Fruit fly (Drosophila melanogaster) whole organism, embryonic: Measurements from ENCODE around the gene CG10019.

Experiments used
- Adf1 ChIP-seq: fragments of 200-800 bp; sonication (Bioruptor generic); IDR thresholded peaks from 2 replicates; pipeline ENCODE4 v1.3.6; 2022; ENCODE audit warnings: missing biosample characterization, missing genetic modification characterization
- CG10654 ChIP-seq: fragments of 200-800 bp; sonication (Bioruptor generic); optimal IDR thresholded peaks from 2 replicates; lab custom pipeline; 2016; ENCODE audit warnings: missing biosample characterization, missing genetic modification characterization
- CG10959 ChIP-seq: fragments of 200-800 bp; sonication (Bioruptor generic); IDR thresholded peaks from 2 replicates; pipeline ENCODE4 v1.3.6; 2022; ENCODE audit warnings: missing biosample characterization, missing genetic modification characterization
- CG14667 ChIP-seq: fragments of 200-800 bp; sonication (Bioruptor generic); IDR thresholded peaks from 2 replicates; pipeline ENCODE4 v1.3.6; 2022; ENCODE audit warnings: missing biosample characterization, missing genetic modification characterization
- CG16779 ChIP-seq: fragments of 200-800 bp; sonication (Bioruptor generic); IDR thresholded peaks from 2 replicates; pipeline ENCODE4 v1.3.6; 2022; ENCODE audit warnings: missing biosample characterization, missing genetic modification characterization
- CG18764 ChIP-seq: fragments of 200-800 bp; sonication (Bioruptor generic); optimal IDR thresholded peaks from 3 replicates; lab custom pipeline; 2016; ENCODE audit warnings: missing biosample characterization, missing genetic modification characterization
- CG2116 ChIP-seq: fragments of 200-800 bp; sonication (Bioruptor generic); optimal IDR thresholded peaks from 3 replicates; lab custom pipeline; 2018; ENCODE audit warnings: missing biosample characterization, mild to moderate bottlenecking, missing genetic modification characterization
- CG30020 ChIP-seq: fragments of 200-800 bp; optimal IDR thresholded peaks from 2 replicates; lab custom pipeline; 2019; ENCODE audit warnings: missing biosample characterization, mild to moderate bottlenecking, missing genetic modification characterization, moderate library complexity
- CG32772 ChIP-seq: fragments of 200-800 bp; sonication (Bioruptor generic); IDR thresholded peaks from 2 replicates; pipeline ENCODE4 v1.3.6; 2022; ENCODE audit warnings: missing biosample characterization, missing genetic modification characterization
- CG42726 ChIP-seq: fragments of 200-800 bp; sonication (Bioruptor generic); IDR thresholded peaks from 2 replicates; pipeline ENCODE4 v1.3.6; 2022; ENCODE audit warnings: missing biosample characterization, missing genetic modification characterization; ENCODE audit not compliant: partially characterized antibody
- CG4360 ChIP-seq: fragments of 200-800 bp; sonication (Bioruptor generic); IDR thresholded peaks from 2 replicates; pipeline ENCODE4 v1.3.6; 2022; ENCODE audit warnings: missing biosample characterization, missing genetic modification characterization
- CG6272 ChIP-seq: fragments of 200-800 bp; sonication (Bioruptor generic); IDR thresholded peaks from 2 replicates; pipeline ENCODE4 v1.3.6; 2022; ENCODE audit warnings: missing biosample characterization, missing genetic modification characterization
- CG6654 ChIP-seq: fragments of 200-800 bp; sonication (Bioruptor generic); optimal IDR thresholded peaks from 2 replicates; lab custom pipeline; 2017; ENCODE audit warnings: missing biosample characterization, mild to moderate bottlenecking, missing genetic modification characterization
- CG7357 ChIP-seq: fragments of 200-800 bp; sonication (Bioruptor generic); IDR thresholded peaks from 3 replicates; pipeline ENCODE4 v1.3.6; 2022; ENCODE audit warnings: missing biosample characterization, missing genetic modification characterization
- CG7556 ChIP-seq: fragments of 200-800 bp; sonication (Bioruptor generic); optimal IDR thresholded peaks from 2 replicates; lab custom pipeline; 2017; ENCODE audit warnings: missing biosample characterization, mild to moderate bottlenecking, missing genetic modification characterization
- CG7786 ChIP-seq: fragments of 200-800 bp; sonication (Bioruptor generic); optimal IDR thresholded peaks from 2 replicates; lab custom pipeline; 2016; ENCODE audit warnings: missing biosample characterization, missing genetic modification characterization
- CG7928 ChIP-seq: fragments of 200-800 bp; sonication (Bioruptor generic); optimal IDR thresholded peaks from 2 replicates; lab custom pipeline; 2017; ENCODE audit warnings: missing biosample characterization, mild to moderate bottlenecking, missing genetic modification characterization
- CG8290 ChIP-seq, 3 experiments: fragments of 200-800 bp; sonication (Bioruptor generic); optimal IDR thresholded peaks; 2 replicates each; lab custom pipeline; 2016 to 2019; ENCODE audit warnings: missing biosample characterization in 3 of 3, missing genetic modification characterization in 3 of 3, mild to moderate bottlenecking in 2 of 3, moderate library complexity in 1 of 3
- CG8388 ChIP-seq: fragments of 200-800 bp; sonication (Bioruptor generic); optimal IDR thresholded peaks from 2 replicates; lab custom pipeline; 2019; ENCODE audit warnings: missing biosample characterization, mild to moderate bottlenecking, missing genetic modification characterization, moderate library complexity
- CG8924 ChIP-seq: fragments of 200-800 bp; optimal IDR thresholded peaks from 3 replicates; lab custom pipeline; 2019; ENCODE audit warnings: missing biosample characterization, mild to moderate bottlenecking, missing genetic modification characterization, moderate library complexity
- CG8944 ChIP-seq: fragments of 200-800 bp; sonication (Bioruptor generic); optimal IDR thresholded peaks from 3 replicates; lab custom pipeline; 2016; ENCODE audit warnings: missing biosample characterization, missing genetic modification characterization
- CG9437 ChIP-seq: fragments of 200-800 bp; sonication (Bioruptor generic); optimal IDR thresholded peaks from 2 replicates; lab custom pipeline; 2018; ENCODE audit warnings: missing biosample characterization, mild to moderate bottlenecking, missing genetic modification characterization
- Dbx ChIP-seq: fragments of 200-800 bp; sonication (Bioruptor generic); IDR thresholded peaks from 3 replicates; pipeline ENCODE4 v1.3.6; 2022; ENCODE audit warnings: missing biosample characterization, missing genetic modification characterization
- Ets97D ChIP-seq: fragments of 200-800 bp; sonication (Bioruptor generic); optimal IDR thresholded peaks from 3 replicates; lab custom pipeline; 2016; ENCODE audit warnings: missing biosample characterization, missing genetic modification characterization
- HLH3B ChIP-seq: fragments of 200-800 bp; sonication (Bioruptor generic); IDR thresholded peaks from 2 replicates; pipeline ENCODE4 v1.3.6; 2022; ENCODE audit warnings: missing biosample characterization, missing genetic modification characterization
- Mrtf ChIP-seq: fragments of 200-800 bp; sonication (Bioruptor generic); IDR thresholded peaks from 3 replicates; pipeline ENCODE4 v1.3.6; 2022; ENCODE audit warnings: missing biosample characterization, missing genetic modification characterization
- Nf-YA ChIP-seq: fragments of 200-800 bp; sonication (Bioruptor generic); IDR thresholded peaks from 2 replicates; pipeline ENCODE4 v1.3.6; 2022; ENCODE audit warnings: missing biosample characterization, missing genetic modification characterization
- Nf-YB ChIP-seq: fragments of 200-800 bp; sonication (Bioruptor generic); optimal IDR thresholded peaks from 3 replicates; lab custom pipeline; 2019; ENCODE audit warnings: missing biosample characterization, mild to moderate bottlenecking, missing genetic modification characterization, moderate library complexity
- Oli ChIP-seq: fragments of 200-800 bp; sonication (Bioruptor generic); optimal IDR thresholded peaks from 2 replicates; lab custom pipeline; 2018; ENCODE audit warnings: missing biosample characterization, mild to moderate bottlenecking, missing genetic modification characterization, moderate library complexity
- Ravus ChIP-seq: fragments of 200-800 bp; sonication (Bioruptor generic); IDR thresholded peaks from 2 replicates; pipeline ENCODE4 v1.3.6; 2022; ENCODE audit warnings: missing biosample characterization, missing genetic modification characterization
- Usf ChIP-seq: fragments of 200-800 bp; sonication (Bioruptor generic); optimal IDR thresholded peaks from 2 replicates; lab custom pipeline; 2017; ENCODE audit warnings: missing genotype, missing biosample characterization, missing genetic modification characterization
- Xrp1 ChIP-seq: fragments of 200-800 bp; sonication (Bioruptor generic); IDR thresholded peaks from 2 replicates; pipeline ENCODE4 v1.3.6; 2022; ENCODE audit warnings: missing biosample characterization, missing genetic modification characterization
- ase ChIP-seq: fragments of 200-800 bp; sonication (Bioruptor generic); IDR thresholded peaks from 3 replicates; pipeline ENCODE4 v1.3.6; 2022; ENCODE audit warnings: missing biosample characterization, missing genetic modification characterization
- bab2 ChIP-seq: fragments of 200-800 bp; sonication (Bioruptor generic); optimal IDR thresholded peaks from 2 replicates; lab custom pipeline; 2016; ENCODE audit warnings: missing biosample characterization, missing genetic modification characterization
- bigmax ChIP-seq: fragments of 200-800 bp; sonication (Bioruptor generic); optimal IDR thresholded peaks from 2 replicates; lab custom pipeline; 2018; ENCODE audit warnings: missing biosample characterization, mild to moderate bottlenecking, missing genetic modification characterization
- cato ChIP-seq: fragments of 200-800 bp; sonication (Bioruptor generic); optimal IDR thresholded peaks from 2 replicates; lab custom pipeline; 2016; ENCODE audit warnings: missing biosample characterization, missing genetic modification characterization, borderline replicate concordance
- cwo ChIP-seq: fragments of 200-800 bp; sonication (Bioruptor generic); optimal IDR thresholded peaks from 3 replicates; lab custom pipeline; 2017; ENCODE audit warnings: missing biosample characterization, missing genetic modification characterization, mild to moderate bottlenecking, moderate library complexity, missing genetic modification reagents
- dmrt99B ChIP-seq: fragments of 200-800 bp; sonication (Bioruptor generic); optimal IDR thresholded peaks from 2 replicates; lab custom pipeline; 2018; ENCODE audit warnings: missing biosample characterization, mild to moderate bottlenecking, missing genetic modification characterization, moderate library complexity
- fd3F ChIP-seq: fragments of 200-800 bp; sonication (Bioruptor generic); optimal IDR thresholded peaks from 2 replicates; lab custom pipeline; 2018; ENCODE audit warnings: missing biosample characterization, mild to moderate bottlenecking, missing genetic modification characterization, moderate library complexity
- gcm ChIP-seq: fragments of 200-800 bp; sonication (Bioruptor generic); optimal IDR thresholded peaks from 2 replicates; lab custom pipeline; 2019; ENCODE audit warnings: missing biosample characterization, mild to moderate bottlenecking, missing genetic modification characterization, moderate library complexity
- insv ChIP-seq, 2 experiments: fragments of 200-800 bp; sonication (Bioruptor generic); optimal IDR thresholded peaks; 3 replicates each; lab custom pipeline; 2016 to 2018; ENCODE audit warnings: missing biosample characterization in 2 of 2, missing genetic modification characterization in 2 of 2
- otp ChIP-seq: fragments of 200-800 bp; sonication (Bioruptor generic); IDR thresholded peaks from 3 replicates; pipeline ENCODE4, ENCODE4 v1.3.6; 2022; ENCODE audit warnings: missing biosample characterization, missing genetic modification characterization
- psq ChIP-seq: fragments of 200-800 bp; sonication (Bioruptor generic); optimal IDR thresholded peaks from 2 replicates; lab custom pipeline; 2017; ENCODE audit warnings: missing biosample characterization, missing genetic modification characterization
- scrt ChIP-seq: fragments of 200-800 bp; sonication (Bioruptor generic); optimal IDR thresholded peaks from 2 replicates; lab custom pipeline; 2018; ENCODE audit warnings: missing biosample characterization, mild to moderate bottlenecking, missing genetic modification characterization, moderate library complexity
- sens-2 ChIP-seq: fragments of 200-800 bp; sonication (Bioruptor generic); IDR thresholded peaks from 2 replicates; pipeline ENCODE4 v1.3.6; 2022; ENCODE audit warnings: missing biosample characterization, missing genetic modification characterization
- sima ChIP-seq: fragments of 200-800 bp; sonication (Bioruptor generic); optimal IDR thresholded peaks from 2 replicates; lab custom pipeline; 2016; ENCODE audit warnings: missing biosample characterization, missing genetic modification characterization
- trem ChIP-seq: fragments of 200-800 bp; optimal IDR thresholded peaks from 3 replicates; lab custom pipeline; 2019; ENCODE audit warnings: missing biosample characterization, mild to moderate bottlenecking, missing genetic modification characterization, moderate library complexity
- tup ChIP-seq: fragments of 200-800 bp; sonication (Bioruptor generic); optimal IDR thresholded peaks from 2 replicates; lab custom pipeline; 2016; ENCODE audit warnings: missing biosample characterization, mild to moderate bottlenecking, missing genetic modification characterization, moderate library complexity
- z ChIP-seq: fragments of 200-800 bp; sonication (Bioruptor generic); IDR thresholded peaks from 3 replicates; pipeline ENCODE4 v1.3.6; 2022; ENCODE audit warnings: missing biosample characterization, missing genetic modification characterization

The CG10019 gene

dm6 chr2L:3802818-3803456 lies 72.7 kb downstream of the CG10019 start (continued):
- TF ChIP-seq CG6654 (peak; percentile 20), Nf-YA (0 out of 2 replicates have a peak, but pooled peaks have one; percentile 9), CG8388 (no peak), CG16779 (GFP tag; lab: Robert Waterston, UW) (0 out of 2 replicates have a peak, but pooled peaks have one; percentile 48), CG10654 (peak; percentile 38), CG7556 (GFP tag; lab: Kevin White, UChicago) (peak; percentile 28), insv (GFP tag; optimal IDR thresholded peaks at IDR 0.05; lab: Kevin White, UChicago) (peak in 1 of 2 experiments; percentile 32), sens-2 (GFP tag; lab: Robert Waterston, UW) (peak; percentile 78), Ravus (GFP tag; lab: Robert Waterston, UW) (no peak), ase (GFP tag; lab: Robert Waterston, UW) (peak; percentile 36; the same call in 1 of the 3 replicates), Ets97D (GFP tag; lab: Kevin White, UChicago) (peak; percentile 24), bigmax (GFP tag; lab: Kevin White, UChicago) (no peak), CG6272 (GFP tag; lab: Robert Waterston, UW) (peak; percentile 45; the same call in 1 of the 2 replicates), CG8924 (tag; lab: Kevin White, UChicago) (peak; percentile 84), Dbx (GFP tag; lab: Robert Waterston, UW) (peak; percentile 83), CG30020 (tag; lab: Kevin White, UChicago) (no peak), z (no peak), gcm (GFP tag; lab: Kevin White, UChicago) (no peak), otp (GFP tag; lab: Robert Waterston, UW) (peak; percentile 52; the same call in 1 of the 3 replicates), CG7786 (peak; percentile 53), Oli (tag; lab: Kevin White, UChicago) (peak; percentile 71), sima (GFP tag; lab: Kevin White, UChicago) (no peak), fd3F (GFP tag; lab: Kevin White, UChicago) (peak; percentile 66), CG10959 (GFP tag; lab: Robert Waterston, UW) (no peak), trem (tag; lab: Kevin White, UChicago) (no peak), CG7357 (GFP tag; lab: Robert Waterston, UW) (peak; percentile 51; the same call in 1 of the 3 replicates), Usf (GFP tag; lab: Kevin White, UChicago) (peak; percentile 53), Xrp1 (GFP tag; lab: Robert Waterston, UW) (peak; percentile 68), cwo (GFP tag; lab: Kevin White, UChicago) (no peak), CG7928 (peak; percentile 50), CG2116 (GFP tag; lab: Kevin White, UChicago) (peak; percentile 58), CG42726 (GFP tag; lab: Robert Waterston, UW) (no peak), Adf1 (0 out of 2 replicates have a peak, but pooled peaks have one; percentile 6), CG4360 (no peak), tup (GFP tag; lab: Kevin White, UChicago) (no peak), CG32772 (GFP tag; lab: Robert Waterston, UW) (0 out of 2 replicates have a peak, but pooled peaks have one; percentile 54), CG8290 (GFP tag; optimal IDR thresholded peaks at IDR 0.05; lab: Kevin White, UChicago) (no peak), CG8290 (tag; optimal IDR thresholded peaks at IDR 0.05; lab: Kevin White, UChicago) (no peak), psq (GFP tag; lab: Kevin White, UChicago) (no peak), CG8944 (GFP tag; lab: Kevin White, UChicago) (peak; percentile 28), cato (GFP tag; lab: Kevin White, UChicago) (peak; percentile 44), scrt (GFP tag; lab: Kevin White, UChicago) (no peak), CG9437 (peak; percentile 61), CG14667 (peak; percentile 37; the same call in 1 of the 2 replicates), dmrt99B (tag; lab: Kevin White, UChicago) (no peak), HLH3B (GFP tag; lab: Robert Waterston, UW) (peak; percentile 63), CG18764 (peak; percentile 29), Mrtf (no peak), bab2 (GFP tag; lab: Kevin White, UChicago) (peak; percentile 51), Nf-YB (GFP tag; lab: Kevin White, UChicago) (no peak)
